Worm (Caenorhabditis elegans): Measurements from ENCODE around the gene tank-1.

DNA sequence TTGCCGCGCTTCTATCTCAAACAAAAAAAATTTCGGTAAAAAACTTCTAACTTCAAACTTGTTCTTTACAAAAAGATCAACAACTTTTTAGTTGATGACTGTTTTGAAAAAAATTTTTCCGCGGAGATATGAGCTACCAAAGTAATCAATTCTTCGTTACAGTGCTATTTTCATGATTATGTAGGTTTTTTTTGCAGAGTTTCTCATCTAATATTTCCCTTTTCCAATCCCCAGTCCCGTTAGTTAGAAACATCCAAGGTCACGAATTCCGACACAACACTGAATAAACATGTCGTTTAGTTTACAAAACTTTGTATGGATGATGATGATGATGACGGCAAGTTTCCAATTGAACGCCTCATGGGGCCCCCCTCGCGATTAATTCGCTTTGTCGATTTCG lies 52.9 kb downstream of the tank-1 start:
- TF ChIP-seq unc-62 (GFP tag; optimal IDR thresholded peaks at IDR 0.05) (no peak), snpc-4 (tag; optimal IDR thresholded peaks at IDR 0.05) (no peak), unc-39 (tag; optimal IDR thresholded peaks at IDR 0.05) (no peak), lin-13 (GFP tag; optimal IDR thresholded peaks at IDR 0.05) (no peak), ZK546.5 (tag; optimal IDR thresholded peaks at IDR 0.05) (no peak), elt-3 (tag; optimal IDR thresholded peaks at IDR 0.05) (no peak), mbf-1 (tag; optimal IDR thresholded peaks at IDR 0.05) (no peak), nhr-23 (tag; optimal IDR thresholded peaks at IDR 0.05) (no peak), nhr-77 (tag; optimal IDR thresholded peaks at IDR 0.05) (no peak), aly-2 (tag; optimal IDR thresholded peaks at IDR 0.05) (no peak), mab-5 (tag; optimal IDR thresholded peaks at IDR 0.05) (no peak), egl-27 (tag; optimal IDR thresholded peaks at IDR 0.05) (no peak), lsy-2 (tag; optimal IDR thresholded peaks at IDR 0.05) (no peak), ama-1 (optimal IDR thresholded peaks at IDR 0.05) (no peak)
